Fruit fly (Drosophila melanogaster): ENCODE measurements around the gene CG43450.

The CG43450 gene

DNA sequence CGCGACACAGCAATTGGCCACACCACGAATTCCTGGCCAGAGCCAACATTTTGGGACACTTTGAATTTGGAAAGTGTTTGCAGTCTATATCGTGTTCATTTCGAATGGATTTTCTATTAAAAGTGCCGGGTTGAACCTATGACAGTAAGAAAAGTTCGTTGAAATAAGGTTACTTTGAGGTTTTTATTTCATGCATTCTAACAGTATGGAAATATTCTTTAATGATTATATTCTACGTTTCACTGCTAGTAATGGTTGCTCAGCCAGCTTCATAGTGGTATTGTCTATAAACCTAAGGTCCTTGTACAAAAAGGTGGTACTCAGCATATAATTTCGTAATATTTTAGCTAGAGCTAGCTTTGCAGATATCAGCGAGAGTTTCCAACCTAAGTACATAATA lies 37.5 kb downstream of the CG43450 start, which contains the start of gene Pglym87:
Gene Pglym87, minus strand, starts transcription at position 101 of the 400 bp plus-strand sequence.
- TF ChIP-seq CG8478 (optimal IDR thresholded peaks at IDR 0.05): no peak
- TF ChIP-seq CTCF (optimal IDR thresholded peaks at IDR 0.05): no peak

DNA sequence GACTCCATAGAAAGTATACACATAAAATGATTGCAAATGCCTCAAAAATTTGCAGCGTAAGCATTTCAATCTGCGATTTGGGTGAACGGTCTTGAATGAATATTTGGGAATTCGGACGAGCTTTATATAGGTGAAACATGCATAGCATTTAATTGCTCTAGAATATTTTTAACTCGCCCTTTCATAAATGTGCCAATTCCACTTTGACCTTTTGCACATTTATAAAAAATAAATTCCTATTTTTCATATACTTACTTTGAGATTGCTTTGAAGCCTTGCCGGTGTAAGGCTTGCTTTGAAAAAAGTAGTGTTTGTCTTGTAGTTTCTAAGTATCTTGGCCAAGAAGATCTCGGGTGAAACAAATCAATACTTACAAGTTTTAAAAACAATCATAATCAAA lies 39.5 kb downstream of the CG43450 start, which contains the start of gene Cyp313a5:
Gene Cyp313a5, minus strand, starts transcription at position 101 of the 400 bp plus-strand sequence.
- TF ChIP-seq CTCF (optimal IDR thresholded peaks at IDR 0.05): no peak
- no peak for TF ChIP-seq CG8478 (optimal IDR thresholded peaks at IDR 0.05)

DNA sequence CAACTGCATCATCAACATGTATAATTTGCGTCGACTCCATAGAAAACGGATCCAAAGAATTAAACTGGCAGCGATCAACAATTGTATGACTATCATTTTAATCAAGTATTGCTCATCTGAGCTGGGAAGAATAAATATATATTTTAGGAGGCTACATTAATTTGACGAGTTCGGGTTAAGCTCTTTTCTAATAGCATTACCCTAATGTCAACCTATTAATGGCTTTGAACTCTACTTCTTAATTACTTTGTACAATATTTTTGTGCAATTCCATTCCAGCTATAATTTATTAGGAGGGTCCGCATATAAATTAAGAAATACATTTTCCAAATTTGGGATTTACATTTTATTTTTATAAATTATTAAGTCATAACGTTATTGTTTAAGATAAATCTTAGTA lies 41.7 kb downstream of the CG43450 start, which contains the start of gene Cyp313a2:
Gene Cyp313a2, minus strand, starts transcription at position 101 of the 400 bp plus-strand sequence.
- no peak for TF ChIP-seq CTCF (optimal IDR thresholded peaks at IDR 0.05)
- TF ChIP-seq CG8478 (optimal IDR thresholded peaks at IDR 0.05): no peak

DNA sequence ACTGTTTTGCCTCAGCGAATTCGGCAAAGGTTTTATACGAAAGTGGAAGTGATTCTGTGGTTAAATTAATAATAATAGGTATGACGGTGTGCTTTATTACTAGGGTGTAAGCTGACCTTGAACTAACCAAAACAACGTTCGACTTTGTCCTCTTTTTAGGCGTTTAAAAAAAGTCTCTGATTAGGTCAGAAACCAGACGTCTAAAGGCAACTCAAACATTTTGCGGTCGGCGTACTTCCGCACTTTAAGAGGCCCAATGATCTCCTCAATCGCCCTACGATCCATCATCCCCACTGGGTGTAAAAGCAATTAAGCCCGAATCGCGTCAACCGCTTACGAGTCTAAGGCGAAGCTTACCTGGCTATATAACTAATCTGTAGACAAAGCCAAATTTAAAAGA lies 44.1 kb downstream of the CG43450 start, which contains the start of gene Cyp313a3:
Gene Cyp313a3, minus strand, starts transcription at position 101 of the 400 bp plus-strand sequence.
- TF ChIP-seq CTCF (optimal IDR thresholded peaks at IDR 0.05): no peak
- TF ChIP-seq CG8478 (optimal IDR thresholded peaks at IDR 0.05): no peak

DNA sequence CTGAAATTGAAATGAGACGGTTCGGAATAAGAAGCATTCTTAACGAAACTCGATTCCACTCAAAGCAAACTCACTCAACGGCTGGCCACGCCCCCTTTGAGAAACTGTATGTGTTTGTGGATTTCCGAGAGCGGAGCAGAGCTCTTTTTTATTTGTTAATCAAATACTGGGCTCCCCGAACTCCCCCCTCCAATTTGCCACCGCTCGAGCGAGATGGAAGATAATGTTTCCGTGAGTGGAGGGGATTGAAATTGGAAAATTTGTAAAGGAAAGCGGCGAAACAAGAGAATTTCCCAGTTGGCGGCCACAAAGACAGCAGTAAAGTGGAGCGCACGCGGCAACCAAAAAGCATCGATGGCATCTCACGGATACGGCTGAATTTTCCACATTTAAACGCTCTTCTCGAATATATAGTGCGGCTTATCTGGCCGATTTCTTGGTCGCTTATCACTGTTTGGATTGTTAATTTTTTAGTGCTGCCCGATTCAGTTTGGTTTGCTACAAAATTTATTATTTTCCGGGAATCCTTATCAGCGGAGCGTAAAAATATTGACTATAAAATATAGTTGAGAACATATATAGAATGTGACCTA lies 49.5 kb downstream of the CG43450 start:
- TF ChIP-seq CG8478 (optimal IDR thresholded peaks at IDR 0.05): no peak
- no peak for TF ChIP-seq CTCF (optimal IDR thresholded peaks at IDR 0.05)

All from S2 (cell line).